Worm (Caenorhabditis elegans): ENCODE results near the gene M02E1.1.
"Not testable (repeated sequence)": the region's sequence is repeated elsewhere in the genome, so short reads cannot be mapped to it uniquely, and the experiment has no call there.

The M02E1.1 gene

ce11 chrX:309076-309475 is 16.8 kb upstream of the M02E1.1 start:
- no peak for TF ChIP-seq hnd-1 (tag; optimal IDR thresholded peaks at IDR 0.05)
- no peak for TF ChIP-seq ets-7 (tag; optimal IDR thresholded peaks at IDR 0.05)
- no peak for TF ChIP-seq sea-1 (GFP tag; conservative IDR thresholded peaks at IDR 0.05)
- no peak for TF ChIP-seq tra-4 (tag; optimal IDR thresholded peaks at IDR 0.05)
- no peak for TF ChIP-seq tbx-11 (GFP tag; IDR thresholded peaks at IDR 0.05)
- no peak for TF ChIP-seq F13C5.2 (tag; optimal IDR thresholded peaks at IDR 0.05)
- no peak for TF ChIP-seq flt-1 (GFP tag; IDR thresholded peaks at IDR 0.05)
- no peak for TF ChIP-seq hmg-4 (GFP tag; optimal IDR thresholded peaks at IDR 0.05)
- TF ChIP-seq aly-1 (tag; optimal IDR thresholded peaks at IDR 0.05) = no peak
- TF ChIP-seq tbx-37 (GFP tag; conservative IDR thresholded peaks at IDR 0.05) = no peak
- TF ChIP-seq ceh-13 (GFP tag; optimal IDR thresholded peaks at IDR 0.05) = no peak
- no peak for TF ChIP-seq pes-1 (GFP tag; IDR thresholded peaks at IDR 0.05)
- no peak for TF ChIP-seq ceh-36 (tag; optimal IDR thresholded peaks at IDR 0.05)
- no peak for TF ChIP-seq hmbx-1 (tag; optimal IDR thresholded peaks at IDR 0.05)

- TF ChIP-seq B0310.2 (tag; optimal IDR thresholded peaks at IDR 0.05) (no peak), scrt-1 (GFP tag; IDR thresholded peaks at IDR 0.05) (no peak), flt-1 (GFP tag; IDR thresholded peaks at IDR 0.05) (no peak), ama-1 (optimal IDR thresholded peaks at IDR 0.05) (no peak), ceh-36 (tag; optimal IDR thresholded peaks at IDR 0.05) (no peak), ceh-13 (GFP tag; optimal IDR thresholded peaks at IDR 0.05) (no peak)
Observed at ce11 chrX:311211-311610, 14.7 kb upstream of the M02E1.1 start, which contains the start of gene nlp-64. nlp-64 (minus strand) TSS chrX:311311.

- TF ChIP-seq aly-1 (tag; optimal IDR thresholded peaks at IDR 0.05) (no peak), tbx-11 (GFP tag; IDR thresholded peaks at IDR 0.05) (no peak), scrt-1 (GFP tag; IDR thresholded peaks at IDR 0.05) (no peak), F13C5.2 (tag; optimal IDR thresholded peaks at IDR 0.05) (no peak), hnd-1 (tag; optimal IDR thresholded peaks at IDR 0.05) (no peak), B0310.2 (tag; optimal IDR thresholded peaks at IDR 0.05) (no peak), tbx-37 (GFP tag; conservative IDR thresholded peaks at IDR 0.05) (no peak), hmbx-1 (tag; optimal IDR thresholded peaks at IDR 0.05) (no peak), ceh-13 (GFP tag; optimal IDR thresholded peaks at IDR 0.05) (no peak), ceh-36 (tag; optimal IDR thresholded peaks at IDR 0.05) (no peak), sea-1 (GFP tag; conservative IDR thresholded peaks at IDR 0.05) (no peak), tra-4 (tag; optimal IDR thresholded peaks at IDR 0.05) (no peak), flt-1 (GFP tag; IDR thresholded peaks at IDR 0.05) (no peak), ets-7 (tag; optimal IDR thresholded peaks at IDR 0.05) (no peak)
Observed at ce11 chrX:312238-312637, 13.7 kb upstream of the M02E1.1 start.

- TF ChIP-seq scrt-1 (GFP tag; IDR thresholded peaks at IDR 0.05) (no peak), sea-1 (GFP tag; conservative IDR thresholded peaks at IDR 0.05) (no peak), B0310.2 (tag; optimal IDR thresholded peaks at IDR 0.05) (no peak), ceh-36 (tag; optimal IDR thresholded peaks at IDR 0.05) (no peak), pes-1 (GFP tag; IDR thresholded peaks at IDR 0.05) (no peak), ceh-13 (GFP tag; optimal IDR thresholded peaks at IDR 0.05) (no peak), ama-1 (optimal IDR thresholded peaks at IDR 0.05) (no peak), tbx-11 (GFP tag; IDR thresholded peaks at IDR 0.05) (no peak), hmg-4 (GFP tag; optimal IDR thresholded peaks at IDR 0.05) (no peak), hnd-1 (tag; optimal IDR thresholded peaks at IDR 0.05) (no peak), tra-4 (tag; optimal IDR thresholded peaks at IDR 0.05) (no peak), flt-1 (GFP tag; IDR thresholded peaks at IDR 0.05) (no peak), aly-1 (tag; optimal IDR thresholded peaks at IDR 0.05) (no peak)
Observed at ce11 chrX:312908-313307, 13.0 kb upstream of the M02E1.1 start, which contains the start of gene M02E1.4. M02E1.4 (plus strand) TSS chrX:313274.

ce11 chrX:322223-322622 is 3.7 kb upstream of the M02E1.1 start, which contains the start of gene M02E1.3:
M02E1.3 (plus strand) TSS chrX:322523.
- not testable (repeated sequence) for TF ChIP-seq flt-1 (GFP tag; IDR thresholded peaks at IDR 0.05); F13C5.2 (tag; optimal IDR thresholded peaks at IDR 0.05); B0310.2 (tag; optimal IDR thresholded peaks at IDR 0.05)

ce11 chrX:324021-324420 is 1.9 kb upstream of the M02E1.1 start:
- TF ChIP-seq scrt-1 (GFP tag; IDR thresholded peaks at IDR 0.05) (no peak), hmg-4 (GFP tag; optimal IDR thresholded peaks at IDR 0.05) (no peak), ceh-36 (tag; optimal IDR thresholded peaks at IDR 0.05) (no peak), ets-7 (tag; optimal IDR thresholded peaks at IDR 0.05) (no peak), F13C5.2 (tag; optimal IDR thresholded peaks at IDR 0.05) (no peak), B0310.2 (tag; optimal IDR thresholded peaks at IDR 0.05) (no peak), hmbx-1 (tag; optimal IDR thresholded peaks at IDR 0.05) (no peak), pes-1 (GFP tag; IDR thresholded peaks at IDR 0.05) (no peak), hnd-1 (tag; optimal IDR thresholded peaks at IDR 0.05) (no peak), ama-1 (optimal IDR thresholded peaks at IDR 0.05) (no peak), sea-1 (GFP tag; conservative IDR thresholded peaks at IDR 0.05) (no peak), aly-1 (tag; optimal IDR thresholded peaks at IDR 0.05) (no peak), ceh-13 (GFP tag; optimal IDR thresholded peaks at IDR 0.05) (no peak)

ce11 chrX:328736-329135 is 2.8 kb downstream of the M02E1.1 start:
- TF ChIP-seq sea-1 (GFP tag; conservative IDR thresholded peaks at IDR 0.05) = no peak

ce11 chrX:332643-333042 is 6.7 kb downstream of the M02E1.1 start:
- TF ChIP-seq F13C5.2 (tag; optimal IDR thresholded peaks at IDR 0.05) (no peak), tbx-37 (GFP tag; conservative IDR thresholded peaks at IDR 0.05) (no peak), hnd-1 (tag; optimal IDR thresholded peaks at IDR 0.05) (no peak), ceh-36 (tag; optimal IDR thresholded peaks at IDR 0.05) (no peak), ama-1 (optimal IDR thresholded peaks at IDR 0.05) (no peak), flt-1 (GFP tag; IDR thresholded peaks at IDR 0.05) (no peak), ceh-13 (GFP tag; optimal IDR thresholded peaks at IDR 0.05) (no peak), ets-7 (tag; optimal IDR thresholded peaks at IDR 0.05) (no peak)
